Fruit fly (Drosophila melanogaster): Measurements from ENCODE around the gene vls.

The vls gene

DNA sequence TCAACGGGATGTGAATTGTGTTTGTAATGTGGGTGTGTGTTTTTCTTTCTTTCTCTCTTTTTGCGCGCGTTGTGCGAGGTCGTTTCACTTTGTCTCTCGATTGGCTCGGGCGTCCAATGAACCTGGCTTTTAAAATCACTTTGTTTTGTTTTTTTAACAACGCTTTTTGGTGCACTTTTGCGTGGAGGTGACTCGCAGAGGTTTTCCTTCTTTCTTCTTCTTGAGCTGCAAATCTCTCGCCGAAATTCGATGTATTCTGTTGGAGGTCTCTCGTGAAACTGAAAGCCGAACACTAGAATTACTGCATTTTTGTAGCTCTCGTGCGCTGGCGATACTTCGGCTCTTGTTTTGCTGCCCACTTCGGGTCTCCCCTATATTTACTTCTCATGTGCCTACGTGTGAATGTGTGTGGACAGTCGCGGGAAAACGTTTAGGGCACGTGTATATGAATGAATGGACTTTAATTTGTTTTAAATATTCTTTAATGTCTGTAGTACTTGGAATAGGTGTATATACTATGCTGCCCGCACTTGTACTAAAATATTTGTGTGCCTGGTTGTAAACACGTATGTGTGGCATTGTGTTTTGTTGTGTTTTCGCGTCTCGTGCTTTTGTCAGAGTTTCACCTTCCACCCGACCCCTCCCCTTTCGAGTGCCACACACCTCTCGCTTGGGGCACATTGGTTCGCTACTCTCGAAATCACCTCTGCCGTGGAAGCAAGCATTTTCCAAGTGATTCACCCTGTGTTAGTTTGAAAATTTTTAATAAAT, 19.5 kb upstream of the vls start, which contains the start of gene fok (continued):
- peak; percentile 98 for TF ChIP-seq Sox100B (GFP tag; optimal IDR thresholded peaks at IDR 0.05)
- TF ChIP-seq CG1603 (tag; optimal IDR thresholded peaks at IDR 0.05) = peak; percentile 83
- TF ChIP-seq lmd (GFP tag; IDR thresholded peaks at IDR 0.05) = peak; percentile 97
- peak; percentile 96 for TF ChIP-seq CG10979 (tag; optimal IDR thresholded peaks at IDR 0.05)
- peak; percentile 89 for TF ChIP-seq CG10959 (GFP tag; IDR thresholded peaks at IDR 0.05)
- TF ChIP-seq CG10654 (GFP tag; optimal IDR thresholded peaks at IDR 0.05) = peak; percentile 91
- TF ChIP-seq disco-r (GFP tag; optimal IDR thresholded peaks at IDR 0.05) = peak; percentile 92
- TF ChIP-seq gce (GFP tag; IDR thresholded peaks at IDR 0.05) = peak; percentile 78
- no peak for TF ChIP-seq sna (GFP tag; IDR thresholded peaks at IDR 0.05; ENCODE audit: partially characterized antibody)
- TF ChIP-seq dimm (GFP tag; IDR thresholded peaks at IDR 0.05) = peak; percentile 85
- TF ChIP-seq Pdp1 (GFP tag; optimal IDR thresholded peaks at IDR 0.05) = peak; percentile 94
- TF ChIP-seq CG32772 (GFP tag; IDR thresholded peaks at IDR 0.05) = peak; percentile 91
- TF ChIP-seq Sox102F (GFP tag; optimal IDR thresholded peaks at IDR 0.05) = peak; percentile 95
- peak; percentile 86 for TF ChIP-seq otp (GFP tag; IDR thresholded peaks at IDR 0.05)
- peak; percentile 99 for TF ChIP-seq Med (GFP tag)
- peak; percentile 89 for TF ChIP-seq CG8944 (GFP tag; optimal IDR thresholded peaks at IDR 0.05)
- TF ChIP-seq zen2 (GFP tag; IDR thresholded peaks at IDR 0.05; ENCODE audit: partially characterized antibody) = 0 out of 3 replicates have a peak, but pooled peaks have one; percentile 7
- TF ChIP-seq Lpt (GFP tag; optimal IDR thresholded peaks at IDR 0.05) = no peak
- TF ChIP-seq gcm2 (GFP tag; optimal IDR thresholded peaks at IDR 0.05) = peak; percentile 86
- peak; percentile 96 for TF ChIP-seq tap (tag; optimal IDR thresholded peaks at IDR 0.05)
- TF ChIP-seq CG8281 (tag; optimal IDR thresholded peaks at IDR 0.05) = peak; percentile 87
- peak; percentile 96 for TF ChIP-seq nom (GFP tag; optimal IDR thresholded peaks at IDR 0.05)
- peak; percentile 90 for TF ChIP-seq CG17328 (GFP tag; IDR thresholded peaks at IDR 0.05)
- peak; percentile 90 for TF ChIP-seq Taf1 (GFP tag; IDR thresholded peaks at IDR 0.05)
- TF ChIP-seq CG34224 (GFP tag; IDR thresholded peaks at IDR 0.05; ENCODE audit: partially characterized antibody) = no peak
- peak; percentile 86 for TF ChIP-seq Hey (tag; optimal IDR thresholded peaks at IDR 0.05)
- 0 out of 2 replicates have a peak, but pooled peaks have one; percentile 41 for TF ChIP-seq CG1024 (GFP tag; IDR thresholded peaks at IDR 0.05)
- peak; percentile 93 for TF ChIP-seq onecut (GFP tag; IDR thresholded peaks at IDR 0.05)
- peak; percentile 85 for TF ChIP-seq CG8765 (GFP tag; IDR thresholded peaks at IDR 0.05)
- TF ChIP-seq sob (GFP tag; IDR thresholded peaks at IDR 0.05) = peak; percentile 98
- TF ChIP-seq CG16863 (GFP tag; optimal IDR thresholded peaks at IDR 0.05) = peak; percentile 95
- peak; percentile 97 for TF ChIP-seq PHDP (tag; optimal IDR thresholded peaks at IDR 0.05)
- TF ChIP-seq CG9876 (GFP tag; optimal IDR thresholded peaks at IDR 0.05) = peak; percentile 91
- TF ChIP-seq pfk (GFP tag; optimal IDR thresholded peaks at IDR 0.05) = peak; percentile 65
- TF ChIP-seq CG4282 (GFP tag; optimal IDR thresholded peaks at IDR 0.05) = peak; percentile 84
- peak; percentile 96 for TF ChIP-seq gro (GFP tag; optimal IDR thresholded peaks at IDR 0.05)
- peak; percentile 83 for TF ChIP-seq CG31365 (tag; optimal IDR thresholded peaks at IDR 0.05)
- TF ChIP-seq NFAT (GFP tag; IDR thresholded peaks at IDR 0.05) = peak; percentile 82
- TF ChIP-seq stwl (tag; optimal IDR thresholded peaks at IDR 0.05) = peak; percentile 24
- peak; percentile 92 for TF ChIP-seq fu2 (GFP tag; optimal IDR thresholded peaks at IDR 0.05)
- TF ChIP-seq CG7928 (GFP tag; optimal IDR thresholded peaks at IDR 0.05) = peak; percentile 79
- TF ChIP-seq Neu2 (GFP tag; optimal IDR thresholded peaks at IDR 0.05; ENCODE audit: borderline replicate concordance) = peak; percentile 82
- peak; percentile 94 for TF ChIP-seq fd64A (GFP tag; optimal IDR thresholded peaks at IDR 0.05)
- TF ChIP-seq Vsx1 (GFP tag; optimal IDR thresholded peaks at IDR 0.05) = peak; percentile 92
- peak; percentile 96 for TF ChIP-seq crol (GFP tag; IDR thresholded peaks at IDR 0.05)
- TF ChIP-seq HmgD (GFP tag; optimal IDR thresholded peaks at IDR 0.05) = peak; percentile 70
- TF ChIP-seq Aef1 (GFP tag; IDR thresholded peaks at IDR 0.05) = peak; percentile 94
- TF ChIP-seq CG14667 (GFP tag; IDR thresholded peaks at IDR 0.05) = peak; percentile 89
- TF ChIP-seq Abd-B (GFP tag; optimal IDR thresholded peaks at IDR 0.05) = peak; percentile 91

All from whole organism, embryonic.